Fruit fly (Drosophila melanogaster) whole organism, embryonic: Measurements from ENCODE around the gene Nrd1.

Experiments
- Abd-B ChIP-seq: fragments of 200-800 bp; sonication (Bioruptor generic); optimal IDR thresholded peaks from 2 replicates; lab custom pipeline; 2018; ENCODE audit warnings: missing biosample characterization, mild to moderate bottlenecking, missing genetic modification characterization, moderate library complexity
- Bteb2 ChIP-seq: fragments of 200-800 bp; sonication (Bioruptor generic); optimal IDR thresholded peaks from 2 replicates; lab custom pipeline; 2016; ENCODE audit warnings: missing biosample characterization, missing genetic modification characterization
- CG11093 ChIP-seq: fragments of 200-800 bp; sonication (Bioruptor generic); IDR thresholded peaks from 3 replicates; pipeline ENCODE4 v1.3.6; 2022; ENCODE audit warnings: missing biosample characterization, missing genetic modification characterization
- CG11456 ChIP-seq: fragments of 200-800 bp; sonication (Bioruptor generic); IDR thresholded peaks from 3 replicates; pipeline ENCODE4 v1.3.6; 2022; ENCODE audit warnings: missing biosample characterization, missing genetic modification characterization
- CG12104 ChIP-seq: fragments of 200-800 bp; sonication (Bioruptor generic); optimal IDR thresholded peaks from 3 replicates; lab custom pipeline; 2016; ENCODE audit warnings: missing biosample characterization, missing genetic modification characterization
- CG12769 ChIP-seq: fragments of 200-800 bp; sonication (Bioruptor generic); optimal IDR thresholded peaks from 2 replicates; lab custom pipeline; 2019; ENCODE audit warnings: missing biosample characterization, mild to moderate bottlenecking, missing genetic modification characterization, moderate library complexity
- CG14710 ChIP-seq: fragments of 200-800 bp; sonication (Bioruptor generic); optimal IDR thresholded peaks from 3 replicates; lab custom pipeline; 2019; ENCODE audit warnings: missing biosample characterization, mild to moderate bottlenecking, missing genetic modification characterization, moderate library complexity
- CG15011 ChIP-seq: fragments of 200-800 bp; sonication (Bioruptor generic); optimal IDR thresholded peaks from 3 replicates; lab custom pipeline; 2018; ENCODE audit warnings: missing biosample characterization, mild to moderate bottlenecking, missing genetic modification characterization
- CG15073 ChIP-seq: fragments of 200-800 bp; sonication (Bioruptor generic); optimal IDR thresholded peaks from 2 replicates; lab custom pipeline; 2016; ENCODE audit warnings: missing biosample characterization, missing genetic modification characterization
- CG1647 ChIP-seq: fragments of 200-800 bp; sonication (Bioruptor generic); optimal IDR thresholded peaks from 3 replicates; lab custom pipeline; 2016; ENCODE audit warnings: missing biosample characterization, missing genetic modification characterization
- CG16813 ChIP-seq: fragments of 200-800 bp; sonication (Bioruptor generic); IDR thresholded peaks from 3 replicates; pipeline ENCODE4 v1.3.6; 2022; ENCODE audit warnings: missing biosample characterization, missing genetic modification characterization; ENCODE audit not compliant: partially characterized antibody
- CG17328 ChIP-seq: fragments of 200-800 bp; sonication (Bioruptor generic); IDR thresholded peaks from 2 replicates; pipeline ENCODE4 v1.3.6; 2022; ENCODE audit warnings: missing biosample characterization, missing genetic modification characterization
- CG17912 ChIP-seq: fragments of 200-800 bp; sonication (Bioruptor generic); optimal IDR thresholded peaks from 2 replicates; lab custom pipeline; 2018; ENCODE audit warnings: missing biosample characterization, mild to moderate bottlenecking, missing genetic modification characterization
- CG2116 ChIP-seq: fragments of 200-800 bp; sonication (Bioruptor generic); optimal IDR thresholded peaks from 3 replicates; lab custom pipeline; 2018; ENCODE audit warnings: missing biosample characterization, mild to moderate bottlenecking, missing genetic modification characterization
- CG31365 ChIP-seq: fragments of 200-800 bp; sonication (Bioruptor generic); optimal IDR thresholded peaks from 2 replicates; lab custom pipeline; 2018; ENCODE audit warnings: missing biosample characterization, mild to moderate bottlenecking, missing genetic modification characterization
- CG31388 ChIP-seq: fragments of 200-800 bp; sonication (Bioruptor generic); optimal IDR thresholded peaks from 2 replicates; lab custom pipeline; 2016; ENCODE audit warnings: missing biosample characterization, missing genetic modification characterization
- CG5245 ChIP-seq: fragments of 200-800 bp; sonication (Bioruptor generic); optimal IDR thresholded peaks from 3 replicates; lab custom pipeline; 2016; ENCODE audit warnings: missing biosample characterization, missing genetic modification characterization
- CG6175 ChIP-seq: fragments of 200-800 bp; sonication (Bioruptor generic); IDR thresholded peaks from 3 replicates; pipeline ENCODE4 v1.3.6; 2022; ENCODE audit warnings: missing biosample characterization, missing genetic modification characterization
- CG7745 ChIP-seq: fragments of 200-800 bp; sonication (Bioruptor generic); optimal IDR thresholded peaks from 2 replicates; lab custom pipeline; 2018; ENCODE audit warnings: missing biosample characterization, mild to moderate bottlenecking, missing genetic modification characterization, moderate library complexity
- CG8290 ChIP-seq, 3 experiments: fragments of 200-800 bp; sonication (Bioruptor generic); optimal IDR thresholded peaks; 2 replicates each; lab custom pipeline; 2016 to 2019; ENCODE audit warnings: missing biosample characterization in 3 of 3, missing genetic modification characterization in 3 of 3, mild to moderate bottlenecking in 2 of 3, moderate library complexity in 1 of 3
- CG9437 ChIP-seq: fragments of 200-800 bp; sonication (Bioruptor generic); optimal IDR thresholded peaks from 2 replicates; lab custom pipeline; 2018; ENCODE audit warnings: missing biosample characterization, mild to moderate bottlenecking, missing genetic modification characterization
- CHES-1-like ChIP-seq: fragments of 200-800 bp; sonication (Bioruptor generic); optimal IDR thresholded peaks from 2 replicates; lab custom pipeline; 2016; ENCODE audit warnings: missing biosample characterization, missing genetic modification characterization
- Deaf1 ChIP-seq: fragments of 200-800 bp; optimal IDR thresholded peaks from 3 replicates; lab custom pipeline; 2019; ENCODE audit warnings: missing biosample characterization, mild to moderate bottlenecking, missing genetic modification characterization, moderate library complexity
- Fer3 ChIP-seq: fragments of 200-800 bp; sonication (Bioruptor generic); optimal IDR thresholded peaks from 2 replicates; lab custom pipeline; 2018; ENCODE audit warnings: missing biosample characterization, mild to moderate bottlenecking, missing genetic modification characterization, moderate library complexity
- HLH54F ChIP-seq: fragments of 200-800 bp; sonication (Bioruptor generic); optimal IDR thresholded peaks from 3 replicates; lab custom pipeline; 2016; ENCODE audit warnings: missing biosample characterization, missing genetic modification characterization
- HmgZ ChIP-seq: fragments of 200-800 bp; sonication (Bioruptor generic); optimal IDR thresholded peaks from 2 replicates; lab custom pipeline; 2018; ENCODE audit warnings: missing biosample characterization, mild to moderate bottlenecking, missing genetic modification characterization
- Hr3 ChIP-seq: fragments of 200-800 bp; sonication (Bioruptor generic); optimal IDR thresholded peaks from 3 replicates; lab custom pipeline; 2016; ENCODE audit warnings: missing biosample characterization, missing genetic modification characterization
- Meics ChIP-seq: fragments of 200-800 bp; sonication (Bioruptor generic); optimal IDR thresholded peaks from 2 replicates; lab custom pipeline; 2017; ENCODE audit warnings: missing biosample characterization, mild to moderate bottlenecking, missing genetic modification characterization
- Nf-YA ChIP-seq: fragments of 200-800 bp; sonication (Bioruptor generic); IDR thresholded peaks from 2 replicates; pipeline ENCODE4 v1.3.6; 2022; ENCODE audit warnings: missing biosample characterization, missing genetic modification characterization
- Side ChIP-seq: fragments of 200-800 bp; sonication (Bioruptor generic); optimal IDR thresholded peaks from 2 replicates; lab custom pipeline; 2016; ENCODE audit warnings: missing biosample characterization, missing genetic modification characterization
- Sox100B ChIP-seq: fragments of 200-800 bp; sonication (Bioruptor generic); optimal IDR thresholded peaks from 3 replicates; lab custom pipeline; 2018; ENCODE audit warnings: missing biosample characterization, mild to moderate bottlenecking, missing genetic modification characterization
- YL-1 ChIP-seq: fragments of 200-800 bp; sonication (Bioruptor generic); optimal IDR thresholded peaks from 3 replicates; lab custom pipeline; 2017; ENCODE audit warnings: missing biosample characterization, mild to moderate bottlenecking, missing genetic modification characterization
- ac ChIP-seq: fragments of 200-800 bp; sonication (Bioruptor generic); optimal IDR thresholded peaks from 3 replicates; lab custom pipeline; 2017; ENCODE audit warnings: missing biosample characterization, mild to moderate bottlenecking, missing genetic modification characterization
- ato ChIP-seq: fragments of 200-800 bp; sonication (Bioruptor generic); IDR thresholded peaks from 2 replicates; pipeline ENCODE4 v1.3.6; 2022; ENCODE audit warnings: missing biosample characterization, missing genetic modification characterization; ENCODE audit not compliant: partially characterized antibody
- az2 ChIP-seq: fragments of 200-800 bp; sonication (Bioruptor generic); optimal IDR thresholded peaks from 3 replicates; lab custom pipeline; 2016; ENCODE audit warnings: missing biosample characterization, missing genetic modification characterization
- bcd ChIP-seq: fragments of 200-800 bp; sonication (Bioruptor generic); optimal IDR thresholded peaks from 2 replicates; lab custom pipeline; 2017; ENCODE audit warnings: missing biosample characterization, mild to moderate bottlenecking, missing genetic modification characterization
- ci ChIP-seq: fragments of 200-800 bp; sonication (Bioruptor generic); IDR thresholded peaks from 3 replicates; pipeline ENCODE4 v1.3.6; 2022; ENCODE audit warnings: missing biosample characterization, missing genetic modification characterization
- dysf ChIP-seq: fragments of 200-800 bp; sonication (Bioruptor generic); IDR thresholded peaks from 3 replicates; pipeline ENCODE4 v1.3.6; 2022; ENCODE audit warnings: missing biosample characterization, missing genetic modification characterization
- esg ChIP-seq: fragments of 200-800 bp; sonication (Bioruptor generic); conservative IDR thresholded peaks from 2 replicates; pipeline ENCODE4 v1.3.6; 2022; ENCODE audit warnings: missing biosample characterization, missing genetic modification characterization
- gcm ChIP-seq: fragments of 200-800 bp; sonication (Bioruptor generic); optimal IDR thresholded peaks from 2 replicates; lab custom pipeline; 2019; ENCODE audit warnings: missing biosample characterization, mild to moderate bottlenecking, missing genetic modification characterization, moderate library complexity
- ham ChIP-seq: fragments of 200-800 bp; sonication (Bioruptor generic); IDR thresholded peaks from 2 replicates; pipeline ENCODE4 v1.3.6; 2022; ENCODE audit warnings: missing biosample characterization, missing genetic modification characterization
- hth ChIP-seq: fragments of >200 bp; optimal IDR thresholded peaks from 2 replicates; lab custom pipeline; 2017; ENCODE audit warnings: inconsistent platforms
- nerfin-1 ChIP-seq: fragments of 200-800 bp; sonication (Bioruptor generic); optimal IDR thresholded peaks from 3 replicates; lab custom pipeline; 2019; ENCODE audit warnings: missing biosample characterization, mild to moderate bottlenecking, missing genetic modification characterization, moderate library complexity
- pita ChIP-seq: fragments of 200-800 bp; sonication (Bioruptor generic); optimal IDR thresholded peaks from 2 replicates; lab custom pipeline; 2017; ENCODE audit warnings: missing biosample characterization, mild to moderate bottlenecking, missing genetic modification characterization
- ranshi ChIP-seq: fragments of 200-800 bp; sonication (Bioruptor generic); IDR thresholded peaks from 2 replicates; pipeline ENCODE4 v1.3.6; 2022; ENCODE audit warnings: missing biosample characterization, missing genetic modification characterization
- seq ChIP-seq: fragments of 200-800 bp; sonication (Bioruptor generic); IDR thresholded peaks from 2 replicates; pipeline ENCODE4 v1.3.6; 2022; ENCODE audit warnings: missing biosample characterization, missing genetic modification characterization
- sisA ChIP-seq: fragments of 200-800 bp; sonication (Bioruptor generic); IDR thresholded peaks from 2 replicates; pipeline ENCODE4 v1.3.6; 2022; ENCODE audit warnings: missing biosample characterization, missing genetic modification characterization
- slou ChIP-seq: fragments of 200-800 bp; sonication (Bioruptor generic); optimal IDR thresholded peaks from 3 replicates; lab custom pipeline; 2016; ENCODE audit warnings: missing biosample characterization, missing genetic modification characterization
- so ChIP-seq: fragments of 200-800 bp; sonication (Bioruptor generic); IDR thresholded peaks from 3 replicates; pipeline ENCODE4 v1.3.6; 2022; ENCODE audit warnings: missing biosample characterization, missing genetic modification characterization
- toy ChIP-seq: fragments of 200-800 bp; sonication (Bioruptor generic); IDR thresholded peaks from 2 replicates; pipeline ENCODE4 v1.3.6; 2022; ENCODE audit warnings: missing biosample characterization, missing genetic modification characterization
- trem ChIP-seq: fragments of 200-800 bp; optimal IDR thresholded peaks from 3 replicates; lab custom pipeline; 2019; ENCODE audit warnings: missing biosample characterization, mild to moderate bottlenecking, missing genetic modification characterization, moderate library complexity
- twi ChIP-seq: fragments of 200-800 bp; optimal IDR thresholded peaks from 2 replicates; lab custom pipeline; 2019; ENCODE audit warnings: missing biosample characterization, mild to moderate bottlenecking, missing genetic modification characterization, moderate library complexity

The Nrd1 gene

DNA sequence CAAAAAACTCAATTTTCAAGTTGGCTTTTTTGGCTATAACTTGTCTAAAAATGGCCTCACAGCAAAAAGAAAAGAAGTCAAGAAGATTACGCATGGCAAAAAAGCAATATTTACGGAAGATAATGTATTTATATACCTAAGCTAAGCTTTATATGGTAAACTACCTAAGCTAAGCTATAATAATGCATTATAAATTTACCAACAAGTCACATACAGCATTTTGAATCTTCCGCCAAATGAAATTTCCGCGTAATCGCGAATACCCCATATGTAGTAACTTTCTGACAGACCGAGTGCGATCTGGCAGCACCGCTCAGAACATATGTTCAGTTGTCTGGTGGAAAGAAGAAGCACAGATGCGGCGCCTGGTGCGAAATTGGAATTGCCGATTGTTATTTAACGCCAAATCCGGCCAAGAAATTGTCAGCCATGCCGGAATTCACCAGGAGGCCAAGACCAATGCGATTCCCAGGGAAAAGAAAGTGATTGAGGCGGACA lies 23.0 kb upstream of the Nrd1 start, which contains the start of gene sicily (continued):
- TF ChIP-seq trem (tag; lab: Kevin White, UChicago) (peak; percentile 34), CG11456 (GFP tag; lab: Robert Waterston, UW) (no peak), hth (lab: Kevin White, UChicago) (no peak), CG15011 (GFP tag; lab: Kevin White, UChicago) (no peak), YL-1 (GFP tag; lab: Kevin White, UChicago) (peak; percentile 12), CG31365 (tag; lab: Kevin White, UChicago) (no peak), Side (GFP tag; lab: Kevin White, UChicago) (no peak), twi (tag; lab: Kevin White, UChicago) (peak; percentile 41), HLH54F (GFP tag; lab: Kevin White, UChicago) (no peak), Bteb2 (GFP tag; lab: Kevin White, UChicago) (no peak), CG31388 (GFP tag; lab: Kevin White, UChicago) (no peak), seq (GFP tag; lab: Robert Waterston, UW) (no peak), esg (no peak), sisA (GFP tag; lab: Robert Waterston, UW) (no peak), ato (GFP tag; lab: Robert Waterston, UW) (no peak), ranshi (GFP tag; lab: Robert Waterston, UW) (no peak), Deaf1 (tag; lab: Kevin White, UChicago) (no peak), CG11093 (GFP tag; lab: Robert Waterston, UW) (no peak), CG16813 (GFP tag; lab: Robert Waterston, UW) (peak; percentile 37; the same call in 1 of the 3 replicates), CG15073 (GFP tag; lab: Kevin White, UChicago) (no peak), CG8290 (GFP tag; optimal IDR thresholded peaks at IDR 0.05; lab: Kevin White, UChicago) (no peak), CG8290 (tag; optimal IDR thresholded peaks at IDR 0.05; lab: Kevin White, UChicago) (no peak), CG17912 (GFP tag; lab: Kevin White, UChicago) (no peak), CG14710 (peak; percentile 3), ham (GFP tag; lab: Robert Waterston, UW) (no peak), CG17328 (GFP tag; lab: Robert Waterston, UW) (no peak), CG1647 (GFP tag; lab: Kevin White, UChicago) (no peak), pita (no peak), Abd-B (GFP tag; lab: Kevin White, UChicago) (no peak), Nf-YA (GFP tag; lab: Robert Waterston, UW) (no peak), CG5245 (GFP tag; lab: Kevin White, UChicago) (no peak), CHES-1-like (GFP tag; lab: Kevin White, UChicago) (no peak), az2 (GFP tag; lab: Kevin White, UChicago) (no peak), toy (GFP tag; lab: Robert Waterston, UW) (no peak), ci (no peak), Meics (no peak), Fer3 (no peak), so (GFP tag; lab: Robert Waterston, UW) (no peak), Hr3 (GFP tag; lab: Kevin White, UChicago) (no peak), CG2116 (GFP tag; lab: Kevin White, UChicago) (peak; percentile 46), gcm (no peak), dysf (GFP tag; lab: Robert Waterston, UW) (no peak), ac (no peak), Sox100B (GFP tag; lab: Kevin White, UChicago) (no peak), bcd (no peak), CG6175 (GFP tag; lab: Robert Waterston, UW) (no peak), CG7745 (tag; lab: Kevin White, UChicago) (no peak), CG12104 (GFP tag; lab: Kevin White, UChicago) (no peak), HmgZ (peak; percentile 32), nerfin-1 (tag; lab: Kevin White, UChicago) (no peak), slou (GFP tag; lab: Kevin White, UChicago) (no peak), CG12769 (tag; lab: Kevin White, UChicago) (no peak), CG9437 (GFP tag; lab: Kevin White, UChicago) (no peak)
